Fruit fly (Drosophila melanogaster) whole organism, prepupa: ENCODE results near the gene CG2924.

Experiments
- CG4318 ChIP-seq: fragments of 200-800 bp; sonication (Bioruptor generic); optimal IDR thresholded peaks from 3 replicates; lab custom pipeline; 2017; ENCODE audit warnings: missing biosample characterization, mild to moderate bottlenecking, missing genetic modification characterization
- CG6163 ChIP-seq: fragments of 200-800 bp; sonication (Bioruptor generic); IDR thresholded peaks from 3 replicates; pipeline ENCODE4 v1.3.6; 2022; ENCODE audit warnings: missing biosample characterization, missing genetic modification characterization
- CG6854 ChIP-seq: fragments of 200-800 bp; sonication (Bioruptor generic); optimal IDR thresholded peaks from 2 replicates; lab custom pipeline; 2017; ENCODE audit warnings: missing biosample characterization, mild to moderate bottlenecking, missing genetic modification characterization
- Eip75B ChIP-seq: fragments of 200-800 bp; sonication (Bioruptor generic); optimal IDR thresholded peaks from 3 replicates; lab custom pipeline; 2016; ENCODE audit warnings: missing biosample characterization, missing genetic modification characterization
- acj6 ChIP-seq: fragments of 200-800 bp; sonication (Bioruptor generic); optimal IDR thresholded peaks from 3 replicates; lab custom pipeline; 2016; ENCODE audit warnings: missing biosample characterization, missing genetic modification characterization
- cyc ChIP-seq: fragments of 200-800 bp; sonication (Bioruptor generic); optimal IDR thresholded peaks from 3 replicates; lab custom pipeline; 2016; ENCODE audit warnings: missing biosample characterization, missing genetic modification characterization

- TF ChIP-seq CG6163 (GFP tag; lab: Robert Waterston, UW) (no peak), Eip75B (GFP tag; lab: Kevin White, UChicago) (no peak), cyc (no peak), acj6 (GFP tag; lab: Kevin White, UChicago) (no peak), CG4318 (GFP tag; lab: Kevin White, UChicago) (no peak), CG6854 (GFP tag; lab: Kevin White, UChicago) (peak; percentile 16)
Measured at dm6 chrX:2274704-2275199, 4.2 kb upstream of the CG2924 start, which contains the start of gene Grp170.
